Worm (Caenorhabditis elegans): ENCODE results near the gene pezo-1.

DNA sequence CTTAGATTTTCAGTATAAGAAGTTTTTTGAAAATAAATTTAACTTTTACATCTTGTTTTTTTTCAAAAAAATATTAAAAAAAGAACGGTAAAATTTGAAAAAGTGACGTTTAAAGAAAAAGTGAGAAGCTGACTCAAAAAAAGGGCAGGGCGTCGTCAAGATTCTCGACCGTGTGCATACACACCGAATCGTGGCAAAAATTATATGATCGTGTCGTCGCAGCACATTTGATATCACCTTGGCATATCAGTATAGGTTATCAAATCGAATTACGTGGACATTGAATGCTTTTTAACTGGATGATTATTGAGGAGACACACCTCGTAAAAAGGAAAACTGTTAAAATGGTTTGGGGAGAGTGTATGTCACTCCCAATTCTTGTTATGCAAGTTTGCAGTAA, 33.3 kb downstream of the pezo-1 start:
- TF ChIP-seq ztf-29 (GFP tag; IDR thresholded peaks at IDR 0.05) = no peak
- TF ChIP-seq flt-1 (GFP tag; IDR thresholded peaks at IDR 0.05) = no peak
- TF ChIP-seq ref-1 (GFP tag; conservative IDR thresholded peaks at IDR 0.05) = no peak
- no peak for TF ChIP-seq klf-2 (GFP tag; conservative IDR thresholded peaks at IDR 0.05)
- no peak for TF ChIP-seq tab-1 (GFP tag; IDR thresholded peaks at IDR 0.05)
- TF ChIP-seq med-1 (GFP tag; optimal IDR thresholded peaks at IDR 0.05; ENCODE audit: insufficient read depth) = no peak
- TF ChIP-seq T22C8.4 (GFP tag; IDR thresholded peaks at IDR 0.05) = no peak
